Worm (Caenorhabditis elegans) whole organism, L2 larva: ENCODE data around the gene sdz-26.

ENCODE experiments used
- C34F6.9 ChIP-seq: fragments of 150-350 bp; optimal IDR thresholded peaks from 2 replicates; lab custom pipeline; 2014; ENCODE audit warnings: missing biosample characterization, missing genetic modification characterization
- F13H6.1 ChIP-seq: sonication (generic microtip); optimal IDR thresholded peaks from 2 replicates; lab custom pipeline; 2016; ENCODE audit warnings: missing genetic modification characterization, missing compliant biosample characterization
- R02D3.7 ChIP-seq: fragments of 150-350 bp; optimal IDR thresholded peaks from 2 replicates; lab custom pipeline; 2014; ENCODE audit warnings: missing biosample characterization, missing genetic modification characterization
- Y55F3AM.14 ChIP-seq: fragments of 200-800 bp; sonication (Bioruptor generic); optimal IDR thresholded peaks from 2 replicates; lab custom pipeline; 2018; ENCODE audit warnings: mild to moderate bottlenecking, missing genetic modification characterization, missing compliant biosample characterization
- ZK546.5 ChIP-seq: sonication (generic microtip); optimal IDR thresholded peaks from 2 replicates; lab custom pipeline; 2017; ENCODE audit warnings: missing biosample characterization, missing genetic modification characterization
- alr-1 ChIP-seq: fragments of 150-350 bp; optimal IDR thresholded peaks from 2 replicates; lab custom pipeline; 2014; ENCODE audit warnings: missing biosample characterization, missing genetic modification characterization
- aly-2 ChIP-seq: fragments of 150-350 bp; optimal IDR thresholded peaks from 2 replicates; lab custom pipeline; 2014; ENCODE audit warnings: missing biosample characterization, missing genetic modification characterization
- ama-1 ChIP-seq: fragments of 150-350 bp; optimal IDR thresholded peaks from 2 replicates; lab custom pipeline; 2018; ENCODE audit warnings: inconsistent platforms
- blmp-1 ChIP-seq: sonication (generic microtip); optimal IDR thresholded peaks from 2 replicates; lab custom pipeline; 2017; ENCODE audit warnings: missing genetic modification characterization, mild to moderate bottlenecking, missing compliant biosample characterization, antibody characterized with exemption, moderate library complexity; ENCODE audit not compliant: insufficient read depth
- ceh-16 ChIP-seq: fragments of 150-350 bp; optimal IDR thresholded peaks from 2 replicates; lab custom pipeline; 2014; ENCODE audit warnings: missing biosample characterization, missing genetic modification characterization
- ceh-82 ChIP-seq: fragments of 150-350 bp; optimal IDR thresholded peaks from 2 replicates; lab custom pipeline; 2014; ENCODE audit warnings: missing biosample characterization, missing genetic modification characterization
- crh-2 ChIP-seq: sonication (generic microtip); optimal IDR thresholded peaks from 2 replicates; lab custom pipeline; 2017; ENCODE audit warnings: missing biosample characterization, missing genetic modification characterization
- dmd-4 ChIP-seq: sonication (generic microtip); optimal IDR thresholded peaks from 2 replicates; lab custom pipeline; 2017; ENCODE audit warnings: missing biosample characterization, missing genetic modification characterization
- egl-27 ChIP-seq: sonication (generic microtip); optimal IDR thresholded peaks from 3 replicates; lab custom pipeline; 2017; ENCODE audit warnings: missing biosample characterization, missing genetic modification reagents, missing genetic modification characterization
- elt-3 ChIP-seq: sonication (generic microtip); optimal IDR thresholded peaks from 2 replicates; lab custom pipeline; 2017; ENCODE audit warnings: missing biosample characterization, missing genetic modification characterization
- fos-1 ChIP-seq: fragments of 150-350 bp; optimal IDR thresholded peaks from 2 replicates; lab custom pipeline; 2014; ENCODE audit warnings: missing biosample characterization, missing genetic modification characterization
- gmeb-1 ChIP-seq: fragments of 150-350 bp; optimal IDR thresholded peaks from 2 replicates; lab custom pipeline; 2014; ENCODE audit warnings: missing biosample characterization, missing genetic modification characterization
- lin-11 ChIP-seq: fragments of 150-350 bp; sonication (generic microtip); optimal IDR thresholded peaks from 2 replicates; lab custom pipeline; 2014; ENCODE audit warnings: missing biosample characterization, missing genetic modification characterization, inconsistent platforms, mixed read lengths
- lin-13 ChIP-seq: fragments of 150-350 bp; optimal IDR thresholded peaks from 2 replicates; lab custom pipeline; 2014; ENCODE audit warnings: missing biosample characterization, missing genetic modification reagents, missing genetic modification characterization
- lin-39 ChIP-seq: fragments of 150-350 bp; optimal IDR thresholded peaks from 2 replicates; lab custom pipeline; 2014; ENCODE audit warnings: missing biosample characterization, missing genetic modification reagents, missing genetic modification characterization
- lsy-2 ChIP-seq, 2 experiments: fragments of 150-350 bp in 1 of 2; sonication (generic microtip) in 1 of 2; optimal IDR thresholded peaks; 2 replicates each; lab custom pipeline; 2014 to 2017; ENCODE audit warnings: missing biosample characterization in 2 of 2, missing genetic modification characterization in 2 of 2
- mbf-1 ChIP-seq: sonication (generic microtip); optimal IDR thresholded peaks from 2 replicates; lab custom pipeline; 2017; ENCODE audit warnings: missing biosample characterization, missing genetic modification characterization
- mdl-1 ChIP-seq, 2 experiments: fragments of 150-350 bp in 1 of 2; sonication (generic microtip) in 1 of 2; optimal IDR thresholded peaks; 2 replicates each; lab custom pipeline; 2017; ENCODE audit warnings: missing biosample characterization in 2 of 2, missing genetic modification characterization in 2 of 2
- nhr-10 ChIP-seq: sonication (generic microtip); optimal IDR thresholded peaks from 2 replicates; lab custom pipeline; 2017; ENCODE audit warnings: missing biosample characterization, missing genetic modification characterization
- nhr-11 ChIP-seq: fragments of 150-350 bp; optimal IDR thresholded peaks from 2 replicates; lab custom pipeline; 2014; ENCODE audit warnings: missing biosample characterization, missing genetic modification characterization
- nhr-129 ChIP-seq: fragments of 150-350 bp; optimal IDR thresholded peaks from 2 replicates; lab custom pipeline; 2014; ENCODE audit warnings: missing biosample characterization, missing genetic modification characterization
- nhr-21 ChIP-seq: fragments of 150-350 bp; optimal IDR thresholded peaks from 2 replicates; lab custom pipeline; 2014; ENCODE audit warnings: missing biosample characterization, missing genetic modification characterization
- nhr-23 ChIP-seq: fragments of 150-350 bp; optimal IDR thresholded peaks from 2 replicates; lab custom pipeline; 2014; ENCODE audit warnings: missing biosample characterization, missing genetic modification reagents, missing genetic modification characterization
- nhr-237 ChIP-seq: fragments of 150-350 bp; optimal IDR thresholded peaks from 2 replicates; lab custom pipeline; 2014; ENCODE audit warnings: missing biosample characterization, missing genetic modification characterization
- nhr-25 ChIP-seq: fragments of 150-350 bp; sonication (generic microtip); optimal IDR thresholded peaks from 3 replicates; lab custom pipeline; 2014; ENCODE audit warnings: missing biosample characterization, missing genetic modification characterization
- nhr-6 ChIP-seq: fragments of 150-350 bp; optimal IDR thresholded peaks from 2 replicates; lab custom pipeline; 2014; ENCODE audit warnings: missing biosample characterization, missing genetic modification characterization
- nhr-77 ChIP-seq: fragments of 150-350 bp; optimal IDR thresholded peaks from 2 replicates; lab custom pipeline; 2014; ENCODE audit warnings: missing biosample characterization, missing genetic modification characterization
- peb-1 ChIP-seq: fragments of 150-350 bp; optimal IDR thresholded peaks from 2 replicates; lab custom pipeline; 2014; ENCODE audit warnings: missing biosample characterization, missing genetic modification characterization
- skn-1 ChIP-seq: sonication (generic microtip); optimal IDR thresholded peaks from 2 replicates; lab custom pipeline; 2017; ENCODE audit warnings: missing biosample characterization, missing genetic modification characterization
- sma-3 ChIP-seq: sonication (generic microtip); optimal IDR thresholded peaks from 2 replicates; lab custom pipeline; 2016; ENCODE audit warnings: missing genetic modification reagents, missing genetic modification characterization, missing compliant biosample characterization
- sma-9 ChIP-seq, 2 experiments: fragments of 150-350 bp in 1 of 2; sonication (generic microtip) in 1 of 2; optimal IDR thresholded peaks; 2 replicates each; lab custom pipeline; 2014 to 2016; ENCODE audit warnings: missing genetic modification characterization in 2 of 2, mild to moderate bottlenecking in 1 of 2, missing biosample characterization in 1 of 2, missing compliant biosample characterization in 1 of 2, missing genetic modification reagents in 1 of 2, moderate library complexity in 1 of 2
- snpc-4 ChIP-seq: fragments of 150-350 bp; optimal IDR thresholded peaks from 2 replicates; lab custom pipeline; 2014; ENCODE audit warnings: missing biosample characterization, missing genetic modification characterization
- unc-39 ChIP-seq: fragments of 150-350 bp; optimal IDR thresholded peaks from 2 replicates; lab custom pipeline; 2014; ENCODE audit warnings: missing biosample characterization, missing genetic modification characterization
- unc-55 ChIP-seq: fragments of 150-350 bp; sonication (generic microtip); optimal IDR thresholded peaks from 3 replicates; lab custom pipeline; 2014; ENCODE audit warnings: missing biosample characterization, missing genetic modification reagents, missing genetic modification characterization
- unc-62 ChIP-seq: fragments of 150-350 bp; optimal IDR thresholded peaks from 2 replicates; lab custom pipeline; 2014; ENCODE audit warnings: missing biosample characterization, missing genetic modification reagents, missing genetic modification characterization
- zag-1 ChIP-seq: fragments of 150-350 bp; optimal IDR thresholded peaks from 2 replicates; lab custom pipeline; 2014; ENCODE audit warnings: missing biosample characterization, missing genetic modification characterization
- ztf-1 ChIP-seq: fragments of 200-800 bp; sonication (Bioruptor generic); conservative IDR thresholded peaks from 2 replicates; pipeline ENCODE4 v1.3.6; 2022; ENCODE audit warnings: missing genetic modification characterization, missing compliant biosample characterization
- ztf-11 ChIP-seq: sonication (generic microtip); optimal IDR thresholded peaks from 2 replicates; lab custom pipeline; 2017; ENCODE audit warnings: missing biosample characterization, missing genetic modification characterization
- ztf-4 ChIP-seq: fragments of 150-350 bp; optimal IDR thresholded peaks from 2 replicates; lab custom pipeline; 2014; ENCODE audit warnings: missing biosample characterization, missing genetic modification characterization

Gene sdz-26

DNA sequence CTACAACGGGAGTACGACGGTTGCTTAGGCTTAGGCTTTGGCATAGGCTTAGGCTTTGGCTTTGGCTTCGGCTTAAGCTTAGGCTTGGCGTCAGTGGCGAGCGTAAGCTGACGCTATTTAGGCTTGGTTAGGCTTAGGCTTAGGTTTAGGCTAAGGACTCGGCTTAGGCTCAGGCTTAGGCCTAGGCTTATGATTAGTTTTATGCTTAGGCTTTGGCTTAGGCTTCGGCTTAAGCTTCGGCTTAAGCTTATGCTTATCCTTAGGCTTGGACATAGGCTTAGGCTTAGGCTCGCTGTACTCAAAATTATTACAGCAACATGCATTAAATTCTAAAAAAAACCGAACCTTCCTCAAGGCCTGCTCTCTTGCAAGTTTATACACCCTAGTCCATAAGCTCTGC, 7.0 kb upstream of the sdz-26 start:
- no peak for TF ChIP-seq unc-62 (GFP tag; lab: Kevin White, UChicago)
- TF ChIP-seq lin-39 (tag; lab: Kevin White, UChicago) = no peak
- TF ChIP-seq ceh-16 = no peak
- no peak for TF ChIP-seq unc-39 (tag; lab: Kevin White, UChicago)
- TF ChIP-seq fos-1 (tag; lab: Kevin White, UChicago) = no peak
- TF ChIP-seq sma-3 (GFP tag; lab: Kevin White, UChicago) = no peak
- no peak for TF ChIP-seq ztf-11
- no peak for TF ChIP-seq unc-55 (GFP tag; lab: Kevin White, UChicago)
- TF ChIP-seq Y55F3AM.14 = no peak
- no peak for TF ChIP-seq nhr-23 (tag; lab: Kevin White, UChicago)
- no peak for TF ChIP-seq crh-2
- no peak for TF ChIP-seq nhr-25
- no peak for TF ChIP-seq lsy-2 (tag; optimal IDR thresholded peaks at IDR 0.05; lab: Kevin White, UChicago)

DNA sequence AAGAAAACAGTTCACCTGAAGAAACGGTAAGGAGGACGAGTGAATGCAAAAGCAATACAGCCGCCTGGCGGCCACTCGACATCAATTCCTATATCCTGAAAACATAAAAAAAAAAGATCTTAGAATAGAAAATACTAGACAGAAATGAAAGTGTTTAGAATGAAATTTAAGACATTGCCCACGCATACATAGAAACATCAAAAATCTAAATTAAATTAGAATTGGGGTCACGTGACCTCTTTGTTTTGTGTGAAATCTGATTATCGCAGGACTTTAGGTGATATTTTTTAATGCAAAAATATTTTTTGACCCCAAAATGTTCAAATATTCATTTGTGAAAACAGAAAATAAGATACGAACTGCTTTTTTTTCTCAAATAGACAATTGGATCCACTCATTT, 3.8 kb upstream of the sdz-26 start, which contains the start of gene acr-20:
Gene acr-20, minus strand, starts transcription at position 101 of the 400 bp plus-strand sequence.
- TF ChIP-seq unc-39 (tag; lab: Kevin White, UChicago) = no peak
- no peak for TF ChIP-seq Y55F3AM.14
- TF ChIP-seq skn-1 (tag; lab: Kevin White, UChicago) = no peak
- TF ChIP-seq peb-1 (tag; lab: Kevin White, UChicago) = no peak
- no peak for TF ChIP-seq ceh-82 (tag; lab: Kevin White, UChicago)
- TF ChIP-seq egl-27 (tag; lab: Kevin White, UChicago) = no peak
- TF ChIP-seq ama-1 (lab: Kevin White, UChicago) = no peak
- TF ChIP-seq C34F6.9 (tag; lab: Kevin White, UChicago) = no peak
- no peak for TF ChIP-seq unc-62 (GFP tag; lab: Kevin White, UChicago)
- TF ChIP-seq dmd-4 = no peak
- TF ChIP-seq mdl-1 (tag; optimal IDR thresholded peaks at IDR 0.05; lab: Kevin White, UChicago) = no peak
- no peak for TF ChIP-seq zag-1 (tag; lab: Kevin White, UChicago)
- TF ChIP-seq nhr-21 = no peak
- TF ChIP-seq aly-2 (tag; lab: Kevin White, UChicago) = no peak
- TF ChIP-seq lin-11 (tag; lab: Kevin White, UChicago) = no peak
- no peak for TF ChIP-seq mbf-1 (tag; lab: Kevin White, UChicago)
- TF ChIP-seq, all 48 proteins: peak for 0

DNA sequence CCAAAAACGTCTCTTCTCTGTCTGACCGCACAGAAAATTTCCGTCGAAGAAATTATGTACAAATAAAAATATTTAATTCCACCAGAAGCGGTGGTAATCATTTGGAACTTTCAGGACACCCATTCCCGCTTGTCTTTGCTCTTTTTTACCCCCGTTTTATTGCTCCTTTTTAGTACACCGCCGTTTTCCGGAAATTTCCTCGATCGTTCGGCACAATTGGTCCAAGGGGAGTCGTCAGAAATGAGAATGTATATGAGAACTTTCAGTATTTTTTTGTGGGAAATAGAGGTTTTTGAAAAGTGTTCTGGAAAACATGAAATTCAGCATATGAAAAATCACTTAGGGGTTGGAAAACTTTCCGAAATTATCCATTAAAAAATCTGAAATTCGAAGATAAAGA, 772 bp upstream of the sdz-26 start:
- no peak for TF ChIP-seq lin-11 (tag; lab: Kevin White, UChicago)
- no peak for TF ChIP-seq mdl-1 (tag; optimal IDR thresholded peaks at IDR 0.05; lab: Kevin White, UChicago)
- TF ChIP-seq ceh-82 (tag; lab: Kevin White, UChicago) = no peak
- no peak for TF ChIP-seq snpc-4 (tag; lab: Kevin White, UChicago)
- TF ChIP-seq ztf-1 = no peak
- TF ChIP-seq dmd-4 = no peak

DNA sequence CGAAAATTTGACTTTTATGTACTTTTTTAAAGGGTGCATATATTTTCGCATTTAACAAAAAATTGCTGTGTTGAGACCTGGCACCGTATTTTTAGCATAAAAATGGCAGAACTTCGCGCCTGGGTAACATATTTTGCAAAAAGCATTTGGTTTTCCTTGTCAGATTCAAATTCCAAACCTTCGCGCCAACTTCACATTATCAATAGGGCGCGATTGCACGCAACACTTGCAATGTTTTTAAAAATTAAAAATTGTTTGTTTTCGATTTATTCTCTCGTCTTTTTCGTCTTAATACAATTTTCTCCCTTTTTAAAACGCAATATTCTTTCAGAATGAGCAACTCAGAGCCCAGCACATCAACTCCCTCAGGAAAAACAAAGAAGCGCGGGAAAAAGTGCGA, 2.1 kb downstream of the sdz-26 start, which contains the start of gene mes-2:
Gene mes-2, plus strand, starts transcription at position 330 of the 400 bp plus-strand sequence.
- TF ChIP-seq lsy-2 (tag; optimal IDR thresholded peaks at IDR 0.05; lab: Kevin White, UChicago) (peak; percentile 82 to 92), ZK546.5 (tag; lab: Kevin White, UChicago) (peak; percentile 25), Y55F3AM.14 (no peak), mdl-1 (tag; optimal IDR thresholded peaks at IDR 0.05; lab: Kevin White, UChicago) (no peak), F13H6.1 (tag; lab: Kevin White, UChicago) (peak; percentile 63), nhr-129 (tag; lab: Kevin White, UChicago) (peak; percentile 74), unc-62 (GFP tag; lab: Kevin White, UChicago) (no peak), sma-3 (GFP tag; lab: Kevin White, UChicago) (peak; percentile 76), lin-11 (tag; lab: Kevin White, UChicago) (no peak), fos-1 (tag; lab: Kevin White, UChicago) (peak; percentile 16), nhr-25 (peak; percentile 72), snpc-4 (tag; lab: Kevin White, UChicago) (peak; percentile 72), nhr-21 (peak; percentile 70), nhr-237 (no peak), zag-1 (tag; lab: Kevin White, UChicago) (no peak), lin-13 (peak; percentile 79), gmeb-1 (tag; lab: Kevin White, UChicago) (peak; percentile 99), R02D3.7 (tag; lab: Kevin White, UChicago) (peak; percentile 38), nhr-77 (no peak), sma-9 (GFP tag; optimal IDR thresholded peaks at IDR 0.05; lab: Kevin White, UChicago) (no peak), sma-9 (tag; optimal IDR thresholded peaks at IDR 0.05; lab: Kevin White, UChicago) (no peak), nhr-11 (tag; lab: Kevin White, UChicago) (no peak), egl-27 (tag; lab: Kevin White, UChicago) (no peak), aly-2 (tag; lab: Kevin White, UChicago) (no peak), crh-2 (peak; percentile 87), alr-1 (tag; lab: Kevin White, UChicago) (no peak), unc-55 (GFP tag; lab: Kevin White, UChicago) (peak; percentile 95), ztf-4 (tag; lab: Kevin White, UChicago) (peak; percentile 27), elt-3 (tag; lab: Kevin White, UChicago) (no peak), ama-1 (lab: Kevin White, UChicago) (no peak), ceh-16 (no peak), ztf-1 (no peak), nhr-10 (tag; lab: Kevin White, UChicago) (peak; percentile 57), blmp-1 (tag; lab: Kevin White, UChicago) (no peak), dmd-4 (no peak), nhr-6 (tag; lab: Kevin White, UChicago) (peak; percentile 55), ztf-11 (no peak)
